Fruit fly (Drosophila melanogaster) whole organism, adult: Measurements from ENCODE around the gene CG3226.
A peak's percentile ranks its signal among the peaks of the same experiment; 100 is the strongest.

ENCODE experiments used
- CG11617 ChIP-seq: fragments of 200-800 bp; sonication (Bioruptor generic); optimal IDR thresholded peaks from 2 replicates; lab custom pipeline; 2017; ENCODE audit warnings: mild to moderate bottlenecking, missing biosample characterization, missing genetic modification reagents, missing genetic modification characterization
- CG12768 ChIP-seq: fragments of 200-800 bp; sonication (Bioruptor generic); optimal IDR thresholded peaks from 2 replicates; lab custom pipeline; 2017; ENCODE audit warnings: missing biosample characterization, missing genetic modification characterization, mild to moderate bottlenecking, moderate library complexity, missing genetic modification reagents
- CG14711 ChIP-seq: fragments of 200-800 bp; sonication (Bioruptor generic); optimal IDR thresholded peaks from 2 replicates; lab custom pipeline; 2018; ENCODE audit warnings: missing biosample characterization, mild to moderate bottlenecking, missing genetic modification characterization, moderate library complexity
- CG1620 ChIP-seq: fragments of 200-800 bp; sonication (Bioruptor generic); optimal IDR thresholded peaks from 2 replicates; lab custom pipeline; 2016; ENCODE audit warnings: missing biosample characterization, missing genetic modification characterization
- CG33017 ChIP-seq: fragments of 200-800 bp; sonication (Bioruptor generic); optimal IDR thresholded peaks from 2 replicates; lab custom pipeline; 2018; ENCODE audit warnings: missing biosample characterization, mild to moderate bottlenecking, missing genetic modification characterization, moderate library complexity
- CG5204 ChIP-seq: fragments of 200-800 bp; sonication (Bioruptor generic); optimal IDR thresholded peaks from 2 replicates; lab custom pipeline; 2016; ENCODE audit warnings: missing biosample characterization, missing genetic modification characterization
- CG7045 ChIP-seq: fragments of 200-800 bp; sonication (Bioruptor generic); optimal IDR thresholded peaks from 2 replicates; lab custom pipeline; 2017; ENCODE audit warnings: missing biosample characterization, mild to moderate bottlenecking, missing genetic modification characterization
- CG7101 ChIP-seq: fragments of 200-800 bp; sonication (Bioruptor generic); optimal IDR thresholded peaks from 2 replicates; lab custom pipeline; 2018; ENCODE audit warnings: missing biosample characterization, mild to moderate bottlenecking, missing genetic modification characterization, moderate library complexity
- Clk ChIP-seq: fragments of 200-800 bp; sonication (Bioruptor generic); optimal IDR thresholded peaks from 2 replicates; lab custom pipeline; 2017; ENCODE audit warnings: missing biosample characterization, missing genetic modification characterization
- Crg-1 ChIP-seq: fragments of 200-800 bp; sonication (Bioruptor generic); optimal IDR thresholded peaks from 2 replicates; lab custom pipeline; 2016; ENCODE audit warnings: missing biosample characterization, missing genetic modification characterization
- Hr96 ChIP-seq: fragments of 200-800 bp; sonication (Bioruptor generic); optimal IDR thresholded peaks from 2 replicates; lab custom pipeline; 2016; ENCODE audit warnings: missing biosample characterization, missing genetic modification characterization
- Mnt ChIP-seq: fragments of 200-800 bp; sonication (Bioruptor generic); optimal IDR thresholded peaks from 2 replicates; lab custom pipeline; 2016; ENCODE audit warnings: missing biosample characterization, mild to moderate bottlenecking, missing genetic modification characterization
- bab1 ChIP-seq: fragments of 200-800 bp; sonication (Bioruptor generic); optimal IDR thresholded peaks from 3 replicates; lab custom pipeline; 2019; ENCODE audit warnings: missing biosample characterization, mild to moderate bottlenecking, missing genetic modification characterization, moderate library complexity
- cic ChIP-seq: fragments of 200-800 bp; sonication (Bioruptor generic); optimal IDR thresholded peaks from 2 replicates; lab custom pipeline; 2017; ENCODE audit warnings: missing biosample characterization, mild to moderate bottlenecking, missing genetic modification characterization, moderate library complexity
- cnc ChIP-seq, 2 experiments: fragments of >200 bp; optimal IDR thresholded peaks; 2 replicates each; lab custom pipeline; 2017
- kay ChIP-seq: fragments of 200-800 bp; sonication (Bioruptor generic); peaks from one replicate; lab custom pipeline; 2016; ENCODE audit warnings: missing biosample characterization, missing genetic modification characterization, borderline replicate concordance
- ovo ChIP-seq: fragments of 200-800 bp; sonication (Bioruptor generic); optimal IDR thresholded peaks from 2 replicates; lab custom pipeline; 2016; ENCODE audit warnings: missing biosample characterization, missing genetic modification characterization
- pad ChIP-seq: fragments of 200-800 bp; sonication (Bioruptor generic); optimal IDR thresholded peaks from 3 replicates; lab custom pipeline; 2017; ENCODE audit warnings: missing biosample characterization, missing genetic modification characterization, mild to moderate bottlenecking, moderate library complexity, missing genetic modification reagents
- tj ChIP-seq: fragments of 200-800 bp; sonication (Bioruptor generic); optimal IDR thresholded peaks from 3 replicates; lab custom pipeline; 2017; ENCODE audit warnings: missing biosample characterization, mild to moderate bottlenecking, missing genetic modification characterization, moderate library complexity
- toe ChIP-seq: fragments of 200-800 bp; sonication (Bioruptor generic); optimal IDR thresholded peaks from 2 replicates; lab custom pipeline; 2016; ENCODE audit warnings: missing biosample characterization, missing genetic modification characterization

CG3226 gene

dm6 chrX:6679502-6679810, 25.4 kb upstream of the CG3226 start:
- TF ChIP-seq cic (GFP tag; lab: Kevin White, UChicago) (peak; percentile 28), pad (GFP tag; lab: Kevin White, UChicago) (peak; percentile 46), Mnt (GFP tag; lab: Kevin White, UChicago) (peak; percentile 59), bab1 (GFP tag; lab: Kevin White, UChicago) (no peak)

- peak; percentile 83 for TF ChIP-seq CG1620 (GFP tag; lab: Kevin White, UChicago)
- peak; percentile 85 for TF ChIP-seq Crg-1 (GFP tag; lab: Kevin White, UChicago)
- no peak for TF ChIP-seq CG5204 (GFP tag; lab: Kevin White, UChicago)
- peak; percentile 88 for TF ChIP-seq CG14711
- TF ChIP-seq CG11617, result peak; percentile 88
- peak; percentile 30 for TF ChIP-seq ovo (GFP tag; lab: Kevin White, UChicago)
- TF ChIP-seq cnc (optimal IDR thresholded peaks at IDR 0.05; lab: Kevin White, UChicago), result no peak
- TF ChIP-seq kay, result no peak
- peak; percentile 77 for TF ChIP-seq Clk (GFP tag; lab: Kevin White, UChicago)
- peak; percentile 79 for TF ChIP-seq Mnt (GFP tag; lab: Kevin White, UChicago)
- no peak for TF ChIP-seq toe (GFP tag; lab: Kevin White, UChicago)
- TF ChIP-seq Hr96 (GFP tag; lab: Kevin White, UChicago), result no peak
- TF ChIP-seq CG7045 (GFP tag; lab: Kevin White, UChicago), result peak; percentile 87
- TF ChIP-seq CG7101, result peak; percentile 95
- TF ChIP-seq pad (GFP tag; lab: Kevin White, UChicago), result peak; percentile 89
- TF ChIP-seq cic (GFP tag; lab: Kevin White, UChicago), result peak; percentile 75
- TF ChIP-seq tj (GFP tag; lab: Kevin White, UChicago), result peak; percentile 97
- TF ChIP-seq bab1 (GFP tag; lab: Kevin White, UChicago), result peak; percentile 89
- TF ChIP-seq CG33017 (tag; lab: Kevin White, UChicago), result peak; percentile 91
- TF ChIP-seq CG12768 (GFP tag; lab: Kevin White, UChicago), result peak; percentile 95
Measured at dm6 chrX:6678635-6679501, 24.8 kb upstream of the CG3226 start, which contains the start of gene ND-ASHI. Gene ND-ASHI (minus strand): TSS chrX:6679118.

dm6 chrX:6677826-6678489, 23.9 kb upstream of the CG3226 start, which contains the start of gene Fum1:
Gene Fum1 (plus strand): TSS chrX:6678424.
- TF ChIP-seq CG7101 (peak; percentile 26), Hr96 (GFP tag; lab: Kevin White, UChicago) (no peak), Clk (GFP tag; lab: Kevin White, UChicago) (no peak), Crg-1 (GFP tag; lab: Kevin White, UChicago) (peak; percentile 40), bab1 (GFP tag; lab: Kevin White, UChicago) (peak; percentile 43), CG33017 (tag; lab: Kevin White, UChicago) (no peak), cnc (optimal IDR thresholded peaks at IDR 0.05; lab: Kevin White, UChicago) (no peak), CG1620 (GFP tag; lab: Kevin White, UChicago) (peak; percentile 62), cic (GFP tag; lab: Kevin White, UChicago) (no peak), ovo (GFP tag; lab: Kevin White, UChicago) (no peak), pad (GFP tag; lab: Kevin White, UChicago) (peak; percentile 11), CG5204 (GFP tag; lab: Kevin White, UChicago) (no peak), CG14711 (peak; percentile 44), tj (GFP tag; lab: Kevin White, UChicago) (no peak), CG11617 (peak; percentile 35), Mnt (GFP tag; lab: Kevin White, UChicago) (peak; percentile 65), kay (no peak), CG12768 (GFP tag; lab: Kevin White, UChicago) (no peak), toe (GFP tag; lab: Kevin White, UChicago) (peak; percentile 48), CG7045 (GFP tag; lab: Kevin White, UChicago) (no peak)

- TF ChIP-seq cic (GFP tag; lab: Kevin White, UChicago) (no peak), CG11617 (peak; percentile 33)
Measured at dm6 chrX:6673637-6674487, 19.8 kb upstream of the CG3226 start, which contains the start of the genes CG3198 and Mcm6. Gene CG3198 (minus strand): TSS chrX:6673973. Gene Mcm6 (plus strand): TSS chrX:6674387.

- TF ChIP-seq tj (GFP tag; lab: Kevin White, UChicago), result peak; percentile 3
- no peak for TF ChIP-seq CG33017 (tag; lab: Kevin White, UChicago)
Measured at dm6 chrX:6663976-6664375, 9.9 kb upstream of the CG3226 start.
